Fruit fly (Drosophila melanogaster): Measurements from ENCODE around the gene Zw10.

Zw10 gene

DNA sequence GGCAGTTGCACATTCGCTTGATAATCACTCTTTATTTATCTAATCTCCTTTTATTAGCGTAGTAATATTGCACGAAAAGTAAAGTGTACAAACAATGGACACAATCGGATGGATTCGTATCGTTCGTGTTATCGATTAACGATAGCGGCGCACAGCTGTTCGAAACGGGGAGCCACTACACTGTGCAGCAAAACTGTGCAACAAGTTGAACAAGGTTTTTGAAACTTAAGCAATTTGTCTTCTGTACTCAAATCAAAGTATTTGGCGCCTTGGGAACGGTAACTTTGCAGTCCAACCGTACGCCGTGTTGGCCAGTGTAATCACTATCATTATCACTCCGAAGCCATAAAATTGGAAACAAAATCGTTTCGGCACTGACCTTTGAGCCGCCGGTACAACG lies 15.7 kb downstream of the Zw10 start, which contains the start of the genes Tsp3A and Seipin (continued):
- peak; percentile 90 for TF ChIP-seq lilli (GFP tag; optimal IDR thresholded peaks at IDR 0.05)
- peak; percentile 47 for TF ChIP-seq BEAF-32 (GFP tag; optimal IDR thresholded peaks at IDR 0.05)
- TF ChIP-seq Lpt (GFP tag; optimal IDR thresholded peaks at IDR 0.05): no peak
- TF ChIP-seq Bdp1 (GFP tag; optimal IDR thresholded peaks at IDR 0.05): peak; percentile 47
- peak; percentile 89 for TF ChIP-seq Xrp1 (GFP tag; IDR thresholded peaks at IDR 0.05)
- TF ChIP-seq CG8359 (GFP tag; optimal IDR thresholded peaks at IDR 0.05; ENCODE audit: borderline replicate concordance): peak; percentile 31
- peak; percentile 65 for TF ChIP-seq Dref (GFP tag; IDR thresholded peaks at IDR 0.05)
- TF ChIP-seq CG12104 (GFP tag; optimal IDR thresholded peaks at IDR 0.05): peak; percentile 62
- no peak for TF ChIP-seq Dfd (GFP tag; optimal IDR thresholded peaks at IDR 0.05)
- 0 out of 2 replicates have a peak, but pooled peaks have one; percentile 17 for TF ChIP-seq CG43689 (GFP tag; IDR thresholded peaks at IDR 0.05)
- peak; percentile 87 for TF ChIP-seq schlank (tag; optimal IDR thresholded peaks at IDR 0.05)
- TF ChIP-seq crol (GFP tag; IDR thresholded peaks at IDR 0.05): no peak
- TF ChIP-seq CG2199 (GFP tag; IDR thresholded peaks at IDR 0.05): 0 out of 3 replicates have a peak, but pooled peaks have one; percentile 52
- peak; percentile 87 for TF ChIP-seq bcd (GFP tag; optimal IDR thresholded peaks at IDR 0.05)
- peak; percentile 60; the same call in 2 of the 4 replicates for TF ChIP-seq Dll (GFP tag; IDR thresholded peaks at IDR 0.05; ENCODE audit: partially characterized antibody)
- TF ChIP-seq slp2 (GFP tag; optimal IDR thresholded peaks at IDR 0.05): peak; percentile 75
- peak; percentile 73 for TF ChIP-seq CG4854 (GFP tag; optimal IDR thresholded peaks at IDR 0.05)
- TF ChIP-seq Dad (GFP tag; optimal IDR thresholded peaks at IDR 0.05): peak; percentile 65
- TF ChIP-seq HLH3B (GFP tag; IDR thresholded peaks at IDR 0.05): peak; percentile 77
- no peak for TF ChIP-seq trh (GFP tag; optimal IDR thresholded peaks at IDR 0.05)
- peak; percentile 85 for TF ChIP-seq gsb (GFP tag; IDR thresholded peaks at IDR 0.05)
- peak; percentile 46 for TF ChIP-seq CG10462 (GFP tag; optimal IDR thresholded peaks at IDR 0.05)
- TF ChIP-seq Sox102F (GFP tag; optimal IDR thresholded peaks at IDR 0.05): peak; percentile 80
- peak; percentile 82 for TF ChIP-seq HLH54F (GFP tag; optimal IDR thresholded peaks at IDR 0.05)
- peak; percentile 69 for TF ChIP-seq NC2β (GFP tag; optimal IDR thresholded peaks at IDR 0.05)
- peak; percentile 75 for TF ChIP-seq CG1647 (GFP tag; optimal IDR thresholded peaks at IDR 0.05)
- TF ChIP-seq CG10959 (GFP tag; IDR thresholded peaks at IDR 0.05): peak; percentile 51; the same call in 1 of the 2 replicates
- TF ChIP-seq CG11456 (GFP tag; IDR thresholded peaks at IDR 0.05): peak; percentile 94
- peak; percentile 80 for TF ChIP-seq CrebB (tag; optimal IDR thresholded peaks at IDR 0.05)
- TF ChIP-seq CG16813 (GFP tag; IDR thresholded peaks at IDR 0.05; ENCODE audit: partially characterized antibody): peak; percentile 40; the same call in 1 of the 3 replicates
- no peak for TF ChIP-seq bigmax (GFP tag; optimal IDR thresholded peaks at IDR 0.05)
- peak; percentile 75 to 84 for TF ChIP-seq Pdp1 (GFP tag; optimal IDR thresholded peaks at IDR 0.05)
- TF ChIP-seq vvl (GFP tag; IDR thresholded peaks at IDR 0.05): peak; percentile 94
- peak; percentile 51 for TF ChIP-seq Gsc (GFP tag; IDR thresholded peaks at IDR 0.05)
- peak; percentile 69 for TF ChIP-seq da (GFP tag; optimal IDR thresholded peaks at IDR 0.05)
- TF ChIP-seq CG17829 (tag; optimal IDR thresholded peaks at IDR 0.05): peak; percentile 81
- no peak for TF ChIP-seq br (optimal IDR thresholded peaks at IDR 0.05)
- peak; percentile 78 for TF ChIP-seq Oli (tag; optimal IDR thresholded peaks at IDR 0.05)
- no peak; the same call in 1 of the 2 replicates for TF ChIP-seq inv (GFP tag; IDR thresholded peaks at IDR 0.05; ENCODE audit: partially characterized antibody)
- peak; percentile 58 for TF ChIP-seq Ets97D (GFP tag; optimal IDR thresholded peaks at IDR 0.05)
- TF ChIP-seq D (optimal IDR thresholded peaks at IDR 0.05): no peak
- peak; percentile 66 for TF ChIP-seq D (GFP tag; optimal IDR thresholded peaks at IDR 0.05)
- no peak for TF ChIP-seq CG14860 (GFP tag; IDR thresholded peaks at IDR 0.05; ENCODE audit: partially characterized antibody)
- TF ChIP-seq gfzf (GFP tag; optimal IDR thresholded peaks at IDR 0.05): peak; percentile 27
- TF ChIP-seq gcm2 (GFP tag; optimal IDR thresholded peaks at IDR 0.05): peak; percentile 58
- TF ChIP-seq CG13424 (tag; optimal IDR thresholded peaks at IDR 0.05): peak; percentile 81
- peak; percentile 49 for TF ChIP-seq tup (GFP tag; optimal IDR thresholded peaks at IDR 0.05)
- TF ChIP-seq Gug (GFP tag; IDR thresholded peaks at IDR 0.05): peak; percentile 90
- TF ChIP-seq B-H1 (GFP tag; IDR thresholded peaks at IDR 0.05): peak; percentile 77
- TF ChIP-seq CG8089 (GFP tag; optimal IDR thresholded peaks at IDR 0.05): peak; percentile 60
- TF ChIP-seq D19A (tag; optimal IDR thresholded peaks at IDR 0.05): no peak
- TF ChIP-seq CG17328 (GFP tag; IDR thresholded peaks at IDR 0.05): peak; percentile 83
